Worm (Caenorhabditis elegans) whole organism, L1 larva: Measurements from ENCODE around the gene E02C12.6.

ENCODE experiments used
- C04F5.9 ChIP-seq: sonication (generic microtip); optimal IDR thresholded peaks from 2 replicates; lab custom pipeline; 2016; ENCODE audit warnings: missing genetic modification characterization, missing compliant biosample characterization
- C16A3.4 ChIP-seq: fragments of 150-350 bp; optimal IDR thresholded peaks from 2 replicates; lab custom pipeline; 2014; ENCODE audit warnings: missing biosample characterization, missing genetic modification characterization
- F16B12.6 ChIP-seq: fragments of 150-350 bp; optimal IDR thresholded peaks from 2 replicates; lab custom pipeline; 2014; ENCODE audit warnings: missing biosample characterization, missing genetic modification characterization
- aha-1 ChIP-seq: fragments of 150-350 bp; optimal IDR thresholded peaks from 2 replicates; lab custom pipeline; 2014; ENCODE audit warnings: missing biosample characterization, missing genetic modification characterization
- ama-1 ChIP-seq: fragments of 150-350 bp; optimal IDR thresholded peaks from 2 replicates; lab custom pipeline; 2014
- ceh-63 ChIP-seq: fragments of 200-800 bp; sonication (Bioruptor generic); optimal IDR thresholded peaks from 2 replicates; lab custom pipeline; 2018; ENCODE audit warnings: mild to moderate bottlenecking, missing genetic modification characterization, missing compliant biosample characterization
- ceh-82 ChIP-seq, 3 experiments: fragments of 150-350 bp in 1 of 3; sonication (generic microtip) in 2 of 3; optimal IDR thresholded peaks; 2 replicates each; lab custom pipeline; 2014 to 2017; ENCODE audit warnings: missing biosample characterization in 3 of 3, missing genetic modification characterization in 3 of 3
- ces-1 ChIP-seq: fragments of 150-350 bp; optimal IDR thresholded peaks from 2 replicates; lab custom pipeline; 2014; ENCODE audit warnings: missing biosample characterization, missing genetic modification reagents, missing genetic modification characterization
- dsc-1 ChIP-seq: sonication (generic microtip); optimal IDR thresholded peaks from 2 replicates; lab custom pipeline; 2016; ENCODE audit warnings: mild to moderate bottlenecking, missing genetic modification characterization, missing compliant biosample characterization
- efl-1 ChIP-seq, 4 experiments: fragments of 150-350 bp; optimal IDR thresholded peaks in 3 of 4; peaks in 1 of 4; 1 replicate in 1 of 4; 2 replicates in 3 of 4; lab custom pipeline; 2014; ENCODE audit warnings: missing biosample characterization in 2 of 4, missing genetic modification characterization in 2 of 4, missing genetic modification reagents in 2 of 4
- egl-27 ChIP-seq, 2 experiments: fragments of 150-350 bp in 1 of 2; sonication (generic microtip); optimal IDR thresholded peaks; 3 replicates each; lab custom pipeline; 2017 to 2018; ENCODE audit warnings: missing biosample characterization in 2 of 2, missing genetic modification characterization in 2 of 2, missing genetic modification reagents in 2 of 2
- elt-2 ChIP-seq: sonication (generic microtip); optimal IDR thresholded peaks from 2 replicates; lab custom pipeline; 2016; ENCODE audit warnings: missing genetic modification characterization, mild to moderate bottlenecking, inconsistent platforms, missing compliant biosample characterization, missing genetic modification reagents
- elt-3 ChIP-seq, 6 experiments: fragments of 150-350 bp in 1 of 6; sonication (generic microtip); optimal IDR thresholded peaks; 2 replicates each; lab custom pipeline; 2017 to 2018; ENCODE audit warnings: missing biosample characterization in 6 of 6, missing genetic modification characterization in 6 of 6, inconsistent platforms in 1 of 6
- ets-5 ChIP-seq: fragments of 200-800 bp; sonication (Bioruptor generic); IDR thresholded peaks from 2 replicates; pipeline ENCODE4 v1.3.6; 2022; ENCODE audit warnings: missing genetic modification characterization, missing compliant biosample characterization
- fkh-10 ChIP-seq: sonication (generic microtip); optimal IDR thresholded peaks from 2 replicates; lab custom pipeline; 2017; ENCODE audit warnings: missing biosample characterization, missing genetic modification reagents, missing genetic modification characterization
- fkh-4 ChIP-seq: sonication (generic microtip); optimal IDR thresholded peaks from 2 replicates; lab custom pipeline; 2016; ENCODE audit warnings: missing compliant biosample characterization, missing genetic modification characterization, borderline replicate concordance
- fkh-8 ChIP-seq: sonication (generic microtip); optimal IDR thresholded peaks from 2 replicates; lab custom pipeline; 2016; ENCODE audit warnings: mild to moderate bottlenecking, missing genetic modification characterization, missing compliant biosample characterization
- grh-1 ChIP-seq: fragments of 200-800 bp; sonication (Bioruptor generic); IDR thresholded peaks from 2 replicates; pipeline ENCODE4 v1.3.6; 2022; ENCODE audit warnings: missing genetic modification reagents, missing genetic modification characterization, missing compliant biosample characterization
- hpl-2 ChIP-seq: fragments of 150-350 bp; optimal IDR thresholded peaks from 2 replicates; lab custom pipeline; 2014; ENCODE audit warnings: missing biosample characterization, missing genetic modification reagents, missing genetic modification characterization
- isw-1 ChIP-seq: fragments of 200-800 bp; sonication (Bioruptor generic); IDR thresholded peaks from 2 replicates; pipeline ENCODE4 v1.3.6; 2022; ENCODE audit warnings: missing genetic modification characterization, missing compliant biosample characterization
- lin-13 ChIP-seq: fragments of 150-350 bp; optimal IDR thresholded peaks from 2 replicates; lab custom pipeline; 2014; ENCODE audit warnings: missing biosample characterization, missing genetic modification reagents, missing genetic modification characterization
- lin-14 ChIP-seq: fragments of 200-800 bp; sonication (Bioruptor generic); optimal IDR thresholded peaks from 2 replicates; lab custom pipeline; 2018; ENCODE audit warnings: mild to moderate bottlenecking, missing genetic modification characterization, moderate library complexity, missing compliant biosample characterization
- lin-15B ChIP-seq: fragments of 150-350 bp; sonication (generic microtip); optimal IDR thresholded peaks from 3 replicates; lab custom pipeline; 2014; ENCODE audit warnings: missing biosample characterization, missing genetic modification characterization
- lin-35 ChIP-seq, 2 experiments: fragments of 150-350 bp; optimal IDR thresholded peaks; 2 replicates each; lab custom pipeline; 2014; ENCODE audit warnings: missing biosample characterization in 2 of 2, missing genetic modification characterization in 2 of 2, missing genetic modification reagents in 2 of 2
- lir-3 ChIP-seq: sonication (generic microtip); optimal IDR thresholded peaks from 2 replicates; lab custom pipeline; 2016; ENCODE audit warnings: mild to moderate bottlenecking, missing genetic modification characterization, moderate library complexity, missing compliant biosample characterization; ENCODE audit not compliant: poor library complexity
- lsy-2 ChIP-seq, 2 experiments: fragments of 150-350 bp; optimal IDR thresholded peaks; 2 replicates each; lab custom pipeline; 2014; ENCODE audit warnings: missing biosample characterization in 2 of 2, missing genetic modification characterization in 2 of 2
- mef-2 ChIP-seq: fragments of 150-350 bp; optimal IDR thresholded peaks from 2 replicates; lab custom pipeline; 2014; ENCODE audit warnings: missing biosample characterization, missing genetic modification characterization
- mep-1 ChIP-seq: fragments of 150-350 bp; optimal IDR thresholded peaks from 2 replicates; lab custom pipeline; 2014; ENCODE audit warnings: missing biosample characterization, missing genetic modification characterization
- nhr-19 ChIP-seq: fragments of 200-800 bp; sonication (Bioruptor generic); conservative IDR thresholded peaks from 2 replicates; pipeline ENCODE4 v1.3.6; 2022; ENCODE audit warnings: missing genetic modification characterization, missing compliant biosample characterization
- nhr-20 ChIP-seq: sonication (generic microtip); optimal IDR thresholded peaks from 2 replicates; lab custom pipeline; 2016; ENCODE audit warnings: mild to moderate bottlenecking, missing genetic modification characterization, missing compliant biosample characterization
- nhr-237 ChIP-seq: fragments of 150-350 bp; optimal IDR thresholded peaks from 2 replicates; lab custom pipeline; 2014; ENCODE audit warnings: missing biosample characterization, missing genetic modification characterization
- nhr-28 ChIP-seq: fragments of 150-350 bp; optimal IDR thresholded peaks from 2 replicates; lab custom pipeline; 2014; ENCODE audit warnings: missing biosample characterization, missing genetic modification characterization
- nhr-71 ChIP-seq: sonication (generic microtip); optimal IDR thresholded peaks from 2 replicates; lab custom pipeline; 2016; ENCODE audit warnings: mild to moderate bottlenecking, missing genetic modification characterization, moderate library complexity, missing compliant biosample characterization
- nhr-77 ChIP-seq: fragments of 150-350 bp; optimal IDR thresholded peaks from 2 replicates; lab custom pipeline; 2014; ENCODE audit warnings: missing biosample characterization, missing genetic modification characterization
- nhr-90 ChIP-seq: sonication (generic microtip); optimal IDR thresholded peaks from 2 replicates; lab custom pipeline; 2016; ENCODE audit warnings: mild to moderate bottlenecking, missing genetic modification characterization, missing compliant biosample characterization; ENCODE audit not compliant: poor library complexity
- snpc-4 ChIP-seq: fragments of 150-350 bp; optimal IDR thresholded peaks from 2 replicates; lab custom pipeline; 2014; ENCODE audit warnings: missing biosample characterization, missing genetic modification characterization
- sup-37 ChIP-seq: fragments of 200-800 bp; sonication (Bioruptor generic); optimal IDR thresholded peaks from 2 replicates; lab custom pipeline; 2018; ENCODE audit warnings: mild to moderate bottlenecking, missing genetic modification characterization, missing compliant biosample characterization
- tbx-2 ChIP-seq: sonication (generic microtip); optimal IDR thresholded peaks from 2 replicates; lab custom pipeline; 2016; ENCODE audit warnings: missing genetic modification characterization, missing compliant biosample characterization
- tlp-1 ChIP-seq: fragments of 150-350 bp; optimal IDR thresholded peaks from 2 replicates; lab custom pipeline; 2014; ENCODE audit warnings: missing biosample characterization, missing genetic modification characterization
- unc-30 ChIP-seq: sonication (generic microtip); optimal IDR thresholded peaks from 2 replicates; lab custom pipeline; 2017; ENCODE audit warnings: missing biosample characterization, missing genetic modification characterization
- unc-62 ChIP-seq: fragments of 150-350 bp; optimal IDR thresholded peaks from 2 replicates; lab custom pipeline; 2014; ENCODE audit warnings: missing biosample characterization, missing genetic modification reagents, missing genetic modification characterization
- zip-4 ChIP-seq: fragments of 200-800 bp; sonication (Bioruptor generic); optimal IDR thresholded peaks from 2 replicates; lab custom pipeline; 2018; ENCODE audit warnings: mild to moderate bottlenecking, missing genetic modification characterization, moderate library complexity, missing compliant biosample characterization
- ztf-11 ChIP-seq, 2 experiments: sonication (generic microtip); optimal IDR thresholded peaks; 2 replicates each; lab custom pipeline; 2016 to 2017; ENCODE audit warnings: missing genetic modification characterization in 2 of 2, missing biosample characterization in 1 of 2, missing compliant biosample characterization in 1 of 2
- ztf-4 ChIP-seq: fragments of 150-350 bp; optimal IDR thresholded peaks from 2 replicates; lab custom pipeline; 2014; ENCODE audit warnings: missing biosample characterization, missing genetic modification characterization

Gene E02C12.6

DNA sequence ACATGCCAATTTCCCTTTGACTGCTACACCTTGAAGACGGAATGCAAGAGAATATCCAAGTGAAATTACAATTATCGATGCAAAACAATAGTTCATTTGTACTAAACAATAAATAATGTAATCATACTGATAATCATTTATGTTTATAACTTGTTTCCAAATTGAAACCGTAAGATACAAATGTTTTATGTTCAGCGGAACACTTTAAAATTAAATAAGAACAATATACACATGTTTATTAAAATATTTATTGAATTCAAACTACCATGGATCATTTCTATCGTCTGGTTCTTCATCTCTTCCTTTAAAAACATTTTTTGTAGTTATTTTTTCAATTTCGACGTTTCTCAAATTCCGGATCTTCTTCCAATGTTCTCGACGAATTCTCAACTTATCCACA is 15.5 kb downstream of the E02C12.6 start, which contains the start of gene ttr-40:
TSS of gene ttr-40 (minus strand) at position 101 of the 400 bp plus-strand sequence.
- TF ChIP-seq ceh-82 (tag; optimal IDR thresholded peaks at IDR 0.05; lab: Kevin White, UChicago) (no peak), fkh-10 (GFP tag; lab: Kevin White, UChicago) (no peak), ztf-4 (tag; lab: Kevin White, UChicago) (no peak), fkh-4 (no peak), nhr-71 (tag; lab: Kevin White, UChicago) (no peak), elt-3 (tag; optimal IDR thresholded peaks at IDR 0.05; lab: Kevin White, UChicago) (no peak), ztf-11 (tag; optimal IDR thresholded peaks at IDR 0.05; lab: Kevin White, UChicago) (no peak), elt-2 (tag; lab: Kevin White, UChicago) (no peak), ama-1 (lab: Kevin White, UChicago) (no peak), ces-1 (GFP tag; lab: Kevin White, UChicago) (no peak), aha-1 (tag; lab: Kevin White, UChicago) (no peak), snpc-4 (tag; lab: Kevin White, UChicago) (no peak), unc-62 (GFP tag; lab: Kevin White, UChicago) (no peak), efl-1 (optimal IDR thresholded peaks at IDR 0.05; lab: Kevin White, UChicago) (no peak), efl-1 (GFP tag; optimal IDR thresholded peaks at IDR 0.05 in 1 of 2; lab: Kevin White, UChicago) (no peak), dsc-1 (tag; lab: Kevin White, UChicago) (no peak)

DNA sequence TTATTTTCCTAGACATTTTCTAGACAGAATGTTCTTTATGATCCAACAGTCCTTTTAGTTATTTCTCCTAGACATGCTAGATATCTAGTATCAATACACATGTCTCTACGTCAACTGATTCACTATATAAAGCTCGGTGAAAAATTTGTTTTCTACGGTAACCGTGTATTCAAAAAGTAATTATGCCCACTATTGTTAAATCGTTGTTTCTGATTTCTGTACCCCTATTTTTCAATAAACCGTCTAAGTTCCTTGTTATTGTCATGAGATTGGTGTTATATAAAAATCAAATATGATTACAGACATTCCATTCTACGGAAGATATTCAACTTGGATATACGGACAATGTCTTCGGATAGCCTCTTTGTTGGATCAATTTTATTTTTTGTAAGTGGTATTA is 17.9 kb downstream of the E02C12.6 start, which contains the start of gene srx-46:
TSS of gene srx-46 (plus strand) at position 301 of the 400 bp plus-strand sequence.
- no peak for TF ChIP-seq nhr-77 (tag; lab: Kevin White, UChicago)
- TF ChIP-seq lin-15B (tag; lab: Kevin White, UChicago), result no peak
- TF ChIP-seq egl-27 (tag; optimal IDR thresholded peaks at IDR 0.05; lab: Kevin White, UChicago), result no peak
- no peak for TF ChIP-seq sup-37
- TF ChIP-seq ceh-82 (tag; optimal IDR thresholded peaks at IDR 0.05; lab: Kevin White, UChicago), result no peak
- no peak for TF ChIP-seq nhr-20 (tag; lab: Kevin White, UChicago)
- TF ChIP-seq mep-1 (tag; lab: Kevin White, UChicago), result no peak
- no peak for TF ChIP-seq ets-5 (GFP tag; lab: Robert Waterston, UW)
- no peak for TF ChIP-seq tlp-1
- no peak for TF ChIP-seq elt-3 (tag; optimal IDR thresholded peaks at IDR 0.05; lab: Kevin White, UChicago)
- TF ChIP-seq fkh-8, result no peak
- TF ChIP-seq isw-1 (GFP tag; lab: Robert Waterston, UW), result no peak
- TF ChIP-seq efl-1 (optimal IDR thresholded peaks at IDR 0.05; lab: Kevin White, UChicago), result no peak
- TF ChIP-seq efl-1 (GFP tag; optimal IDR thresholded peaks at IDR 0.05 in 1 of 2; lab: Kevin White, UChicago), result no peak
- no peak for TF ChIP-seq C16A3.4
- TF ChIP-seq nhr-28, result no peak
- no peak for TF ChIP-seq unc-62 (GFP tag; lab: Kevin White, UChicago)
- TF ChIP-seq lir-3 (tag; lab: Kevin White, UChicago), result no peak
- TF ChIP-seq zip-4 (GFP tag; lab: Kevin White, UChicago), result no peak
- TF ChIP-seq unc-30 (tag; lab: Kevin White, UChicago), result no peak

DNA sequence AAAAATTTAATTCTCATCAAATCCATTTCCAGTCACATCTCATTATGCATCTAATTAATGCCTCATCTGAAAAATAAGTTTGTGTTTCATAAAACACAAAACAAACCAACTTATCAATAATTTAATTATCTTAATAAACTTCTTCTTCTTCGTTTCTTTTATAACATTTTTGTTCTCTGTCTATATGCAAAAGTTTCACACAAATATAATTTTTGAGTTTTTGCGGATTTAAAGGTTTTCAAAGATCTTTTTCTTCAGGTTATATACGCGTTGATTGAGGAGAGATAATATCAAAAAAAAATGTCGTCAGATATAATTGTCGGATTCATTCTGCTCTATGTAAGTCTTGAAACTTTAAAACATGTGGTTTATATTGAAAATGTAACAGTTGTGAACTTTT is 21.2 kb downstream of the E02C12.6 start, which contains the start of gene srx-47:
TSS of gene srx-47 (plus strand) at position 301 of the 400 bp plus-strand sequence.
- TF ChIP-seq efl-1 (optimal IDR thresholded peaks at IDR 0.05; lab: Kevin White, UChicago), result no peak
- TF ChIP-seq efl-1 (GFP tag; optimal IDR thresholded peaks at IDR 0.05 in 1 of 2; lab: Kevin White, UChicago), result peak in 1 of 2 experiments; percentile 10
- TF ChIP-seq lin-35 (GFP tag; optimal IDR thresholded peaks at IDR 0.05; lab: Kevin White, UChicago), result no peak

DNA sequence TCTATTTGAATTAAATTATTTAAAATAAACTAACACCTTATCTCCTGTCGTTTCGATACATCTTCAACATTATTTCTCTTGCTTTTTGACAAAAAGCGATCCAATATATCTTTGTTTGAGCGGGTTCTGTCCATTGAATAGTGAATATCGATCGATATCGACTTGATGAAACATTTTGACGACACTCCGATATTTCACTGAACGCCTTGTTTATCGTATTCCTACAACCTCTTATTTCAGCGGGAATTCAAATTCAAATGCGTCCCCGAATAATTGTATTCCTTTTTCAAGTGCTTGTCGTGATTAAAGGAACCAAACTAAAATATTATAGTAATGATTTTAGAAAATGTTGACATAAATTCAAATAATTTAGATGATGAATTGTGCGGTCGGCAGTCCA is 24.1 kb downstream of the E02C12.6 start, which contains the start of the genes K07B1.7 and try-5:
TSS of gene K07B1.7 (minus strand) at position 159 of the 400 bp plus-strand sequence.
TSS of gene try-5 (plus strand) at position 241 of the 400 bp plus-strand sequence.
- peak; percentile 58 for TF ChIP-seq tbx-2
- no peak for TF ChIP-seq nhr-237
- no peak for TF ChIP-seq unc-62 (GFP tag; lab: Kevin White, UChicago)
- TF ChIP-seq elt-3 (tag; optimal IDR thresholded peaks at IDR 0.05; lab: Kevin White, UChicago), result peak in 2 of 6 experiments; percentile 0 to 46
- peak; percentile 24 for TF ChIP-seq lin-15B (tag; lab: Kevin White, UChicago)
- peak; percentile 42 for TF ChIP-seq F16B12.6
- peak; percentile 82 for TF ChIP-seq C16A3.4
- peak; percentile 91 to 96 for TF ChIP-seq efl-1 (optimal IDR thresholded peaks at IDR 0.05; lab: Kevin White, UChicago)
- peak; percentile 97 to 99 for TF ChIP-seq efl-1 (GFP tag; optimal IDR thresholded peaks at IDR 0.05 in 1 of 2; lab: Kevin White, UChicago)
- TF ChIP-seq ets-5 (GFP tag; lab: Robert Waterston, UW), result no peak
- TF ChIP-seq lir-3 (tag; lab: Kevin White, UChicago), result no peak
- TF ChIP-seq lin-13 (GFP tag; lab: Kevin White, UChicago), result peak; percentile 61
- no peak for TF ChIP-seq mef-2 (tag; lab: Kevin White, UChicago)
- TF ChIP-seq fkh-4, result no peak
- no peak for TF ChIP-seq hpl-2 (GFP tag; lab: Kevin White, UChicago)
- no peak for TF ChIP-seq C04F5.9 (tag; lab: Kevin White, UChicago)
- peak; percentile 16 for TF ChIP-seq nhr-90 (tag; lab: Kevin White, UChicago)
- TF ChIP-seq ceh-63, result no peak
- TF ChIP-seq grh-1 (GFP tag; lab: Robert Waterston, UW), result no peak
- TF ChIP-seq lsy-2 (tag; optimal IDR thresholded peaks at IDR 0.05; lab: Kevin White, UChicago), result peak; percentile 70 to 90
- TF ChIP-seq nhr-19 (GFP tag; lab: Robert Waterston, UW), result peak; percentile 53
- peak; percentile 68 for TF ChIP-seq lin-14
